Fruit fly (Drosophila melanogaster) whole organism, embryonic: ENCODE data around the gene foxo.
A peak's percentile ranks its signal among the peaks of the same experiment; 100 is the strongest.

Source experiments
- Atf6 ChIP-seq: fragments of 200-800 bp; sonication (Bioruptor generic); IDR thresholded peaks from 2 replicates; pipeline ENCODE4 v1.3.6; 2022; ENCODE audit warnings: missing biosample characterization, missing genetic modification characterization
- BEAF-32 ChIP-seq: fragments of 200-800 bp; sonication (Bioruptor generic); optimal IDR thresholded peaks from 3 replicates; lab custom pipeline; 2017; ENCODE audit warnings: missing biosample characterization, missing genetic modification characterization, mild to moderate bottlenecking, moderate library complexity, missing genetic modification reagents
- CG10209 ChIP-seq: fragments of 200-800 bp; sonication (Bioruptor generic); optimal IDR thresholded peaks from 3 replicates; lab custom pipeline; 2017; ENCODE audit warnings: missing biosample characterization, mild to moderate bottlenecking, missing genetic modification characterization, missing genetic modification reagents
- CG10565 ChIP-seq: fragments of 200-800 bp; sonication (Bioruptor generic); optimal IDR thresholded peaks from 3 replicates; lab custom pipeline; 2016; ENCODE audit warnings: missing biosample characterization, mild to moderate bottlenecking, missing genetic modification characterization
- CG11456 ChIP-seq: fragments of 200-800 bp; sonication (Bioruptor generic); IDR thresholded peaks from 3 replicates; pipeline ENCODE4 v1.3.6; 2022; ENCODE audit warnings: missing biosample characterization, missing genetic modification characterization
- CG13123 ChIP-seq: fragments of 200-800 bp; sonication (Bioruptor generic); optimal IDR thresholded peaks from 2 replicates; lab custom pipeline; 2016; ENCODE audit warnings: missing biosample characterization, missing genetic modification characterization
- CG13287 ChIP-seq: fragments of 200-800 bp; sonication (Bioruptor generic); IDR thresholded peaks from 2 replicates; pipeline ENCODE4 v1.3.6; 2022; ENCODE audit warnings: missing biosample characterization, missing genetic modification characterization; ENCODE audit not compliant: partially characterized antibody
- CG14441 ChIP-seq: fragments of 200-800 bp; sonication (Bioruptor generic); IDR thresholded peaks from 2 replicates; pipeline ENCODE4 v1.3.6; 2022; ENCODE audit warnings: missing biosample characterization, missing genetic modification characterization
- CG1602 ChIP-seq: fragments of 200-800 bp; sonication (Bioruptor generic); optimal IDR thresholded peaks from 3 replicates; lab custom pipeline; 2016; ENCODE audit warnings: missing biosample characterization, missing genetic modification characterization
- CG17802 ChIP-seq: fragments of 200-800 bp; sonication (Bioruptor generic); optimal IDR thresholded peaks from 2 replicates; lab custom pipeline; 2018; ENCODE audit warnings: missing biosample characterization, mild to moderate bottlenecking, missing genetic modification characterization, moderate library complexity
- CG18476 ChIP-seq: fragments of 200-800 bp; sonication (Bioruptor generic); optimal IDR thresholded peaks from 2 replicates; lab custom pipeline; 2016; ENCODE audit warnings: missing biosample characterization, mild to moderate bottlenecking, missing genetic modification characterization
- CG2712 ChIP-seq: fragments of 200-800 bp; optimal IDR thresholded peaks from 3 replicates; lab custom pipeline; 2019; ENCODE audit warnings: missing biosample characterization, mild to moderate bottlenecking, missing genetic modification characterization, moderate library complexity
- CG31365 ChIP-seq: fragments of 200-800 bp; sonication (Bioruptor generic); optimal IDR thresholded peaks from 2 replicates; lab custom pipeline; 2018; ENCODE audit warnings: missing biosample characterization, mild to moderate bottlenecking, missing genetic modification characterization
- CG4404 ChIP-seq: fragments of 200-800 bp; sonication (Bioruptor generic); IDR thresholded peaks from 2 replicates; pipeline ENCODE4 v1.3.6; 2022; ENCODE audit warnings: missing biosample characterization, missing genetic modification characterization
- CG6765 ChIP-seq: fragments of 200-800 bp; sonication (Bioruptor generic); optimal IDR thresholded peaks from 3 replicates; lab custom pipeline; 2017; ENCODE audit warnings: missing biosample characterization, mild to moderate bottlenecking, missing genetic modification characterization
- CG7556 ChIP-seq: fragments of 200-800 bp; sonication (Bioruptor generic); optimal IDR thresholded peaks from 2 replicates; lab custom pipeline; 2017; ENCODE audit warnings: missing biosample characterization, mild to moderate bottlenecking, missing genetic modification characterization
- CG7928 ChIP-seq: fragments of 200-800 bp; sonication (Bioruptor generic); optimal IDR thresholded peaks from 2 replicates; lab custom pipeline; 2017; ENCODE audit warnings: missing biosample characterization, mild to moderate bottlenecking, missing genetic modification characterization
- CG8765 ChIP-seq: fragments of 200-800 bp; sonication (Bioruptor generic); IDR thresholded peaks from 2 replicates; pipeline ENCODE4 v1.3.6; 2022; ENCODE audit warnings: missing biosample characterization, missing genetic modification characterization
- CG9609 ChIP-seq: fragments of 200-800 bp; sonication (Bioruptor generic); optimal IDR thresholded peaks from 3 replicates; lab custom pipeline; 2016; ENCODE audit warnings: missing biosample characterization, missing genetic modification characterization
- CrebB ChIP-seq: fragments of 200-800 bp; sonication (Bioruptor generic); optimal IDR thresholded peaks from 3 replicates; lab custom pipeline; 2018; ENCODE audit warnings: missing biosample characterization, mild to moderate bottlenecking, missing genetic modification characterization
- D19A ChIP-seq: fragments of 200-800 bp; optimal IDR thresholded peaks from 3 replicates; lab custom pipeline; 2019; ENCODE audit warnings: missing biosample characterization, mild to moderate bottlenecking, missing genetic modification characterization, moderate library complexity
- D19B ChIP-seq: fragments of 200-800 bp; sonication (Bioruptor generic); optimal IDR thresholded peaks from 2 replicates; lab custom pipeline; 2017; ENCODE audit warnings: missing biosample characterization, mild to moderate bottlenecking, missing genetic modification characterization
- Dad ChIP-seq: fragments of 200-800 bp; sonication (Bioruptor generic); optimal IDR thresholded peaks from 3 replicates; lab custom pipeline; 2016; ENCODE audit warnings: missing biosample characterization, missing genetic modification characterization
- Dip3 ChIP-seq: fragments of 200-800 bp; sonication (Bioruptor generic); optimal IDR thresholded peaks from 3 replicates; lab custom pipeline; 2016; ENCODE audit warnings: missing biosample characterization, missing genetic modification characterization
- Gsc ChIP-seq: fragments of 200-800 bp; sonication (Bioruptor generic); IDR thresholded peaks from 2 replicates; pipeline ENCODE4 v1.3.6; 2022; ENCODE audit warnings: missing biosample characterization, missing genetic modification characterization
- H2.0 ChIP-seq: fragments of 200-800 bp; sonication (Bioruptor generic); IDR thresholded peaks from 2 replicates; pipeline ENCODE4 v1.3.6; 2022; ENCODE audit warnings: missing biosample characterization, missing genetic modification characterization
- Hsf ChIP-seq: fragments of 200-800 bp; sonication (Bioruptor generic); optimal IDR thresholded peaks from 3 replicates; lab custom pipeline; 2016; ENCODE audit warnings: missing biosample characterization, missing genetic modification characterization
- Meics ChIP-seq: fragments of 200-800 bp; sonication (Bioruptor generic); optimal IDR thresholded peaks from 2 replicates; lab custom pipeline; 2017; ENCODE audit warnings: missing biosample characterization, mild to moderate bottlenecking, missing genetic modification characterization
- Mes4 ChIP-seq: fragments of 200-800 bp; sonication (Bioruptor generic); optimal IDR thresholded peaks from 2 replicates; lab custom pipeline; 2016; ENCODE audit warnings: missing biosample characterization, missing genetic modification characterization
- Pdp1 ChIP-seq, 2 experiments: fragments of 200-800 bp; sonication (Bioruptor generic); optimal IDR thresholded peaks; 3 replicates each; lab custom pipeline; 2016; ENCODE audit warnings: missing biosample characterization in 2 of 2, missing genetic modification characterization in 2 of 2, mild to moderate bottlenecking in 1 of 2, moderate library complexity in 1 of 2
- Sox100B ChIP-seq: fragments of 200-800 bp; sonication (Bioruptor generic); optimal IDR thresholded peaks from 3 replicates; lab custom pipeline; 2018; ENCODE audit warnings: missing biosample characterization, mild to moderate bottlenecking, missing genetic modification characterization
- Sry-β ChIP-seq: fragments of 200-800 bp; sonication (Bioruptor generic); optimal IDR thresholded peaks from 2 replicates; lab custom pipeline; 2018; ENCODE audit warnings: missing biosample characterization, mild to moderate bottlenecking, missing genetic modification characterization, moderate library complexity
- Trl ChIP-seq, 3 experiments: fragments of >200 bp in 2 of 3; fragments of 200-800 bp in 1 of 3; sonication (Bioruptor generic) in 1 of 3; optimal IDR thresholded peaks; 2 replicates in 1 of 3; 3 replicates in 2 of 3; lab custom pipeline; 2016 to 2017; ENCODE audit warnings: missing biosample characterization in 1 of 3, missing genetic modification characterization in 1 of 3
- Vsx1 ChIP-seq: fragments of 200-800 bp; sonication (Bioruptor generic); optimal IDR thresholded peaks from 2 replicates; lab custom pipeline; 2017; ENCODE audit warnings: missing biosample characterization, mild to moderate bottlenecking, missing genetic modification characterization, missing genetic modification reagents
- dmrt11E ChIP-seq: fragments of 200-800 bp; sonication (Bioruptor generic); optimal IDR thresholded peaks from 3 replicates; lab custom pipeline; 2018; ENCODE audit warnings: missing biosample characterization, mild to moderate bottlenecking, missing genetic modification characterization, moderate library complexity
- en ChIP-seq: fragments of 200-800 bp; sonication (Bioruptor generic); optimal IDR thresholded peaks from 2 replicates; lab custom pipeline; 2016; ENCODE audit warnings: missing biosample characterization, missing genetic modification characterization
- hkb ChIP-seq, 2 experiments: fragments of 200-800 bp in 1 of 2; fragments of >200 bp in 1 of 2; sonication (Bioruptor generic) in 1 of 2; IDR thresholded peaks in 1 of 2; optimal IDR thresholded peaks in 1 of 2; 2 replicates each; pipeline versions ENCODE4 v1.3.6 to Lab custom; 2017 to 2022; ENCODE audit warnings: missing biosample characterization in 1 of 2, missing genetic modification characterization in 1 of 2
- klu ChIP-seq: fragments of 200-800 bp; sonication (Bioruptor generic); IDR thresholded peaks from 2 replicates; pipeline ENCODE4 v1.3.6; 2022; ENCODE audit warnings: missing biosample characterization, missing genetic modification characterization
- knrl ChIP-seq: fragments of 200-800 bp; sonication (Bioruptor generic); IDR thresholded peaks from 3 replicates; pipeline ENCODE4 v1.3.6; 2022; ENCODE audit warnings: missing biosample characterization, missing genetic modification characterization; ENCODE audit not compliant: partially characterized antibody
- luna ChIP-seq: fragments of 200-800 bp; sonication (Bioruptor generic); optimal IDR thresholded peaks from 2 replicates; lab custom pipeline; 2016; ENCODE audit warnings: missing biosample characterization, missing genetic modification characterization
- nerfin-1 ChIP-seq: fragments of 200-800 bp; sonication (Bioruptor generic); optimal IDR thresholded peaks from 3 replicates; lab custom pipeline; 2019; ENCODE audit warnings: missing biosample characterization, mild to moderate bottlenecking, missing genetic modification characterization, moderate library complexity
- pb ChIP-seq: fragments of 200-800 bp; sonication (Bioruptor generic); optimal IDR thresholded peaks from 3 replicates; lab custom pipeline; 2016; ENCODE audit warnings: missing biosample characterization, missing genetic modification characterization
- peb ChIP-seq: fragments of 200-800 bp; sonication (Bioruptor generic); IDR thresholded peaks from 2 replicates; pipeline ENCODE4 v1.3.6; 2022; ENCODE audit warnings: missing biosample characterization, missing genetic modification characterization
- phol ChIP-seq: fragments of 200-800 bp; sonication (Bioruptor generic); optimal IDR thresholded peaks from 3 replicates; lab custom pipeline; 2018; ENCODE audit warnings: missing biosample characterization, mild to moderate bottlenecking, missing genetic modification characterization, moderate library complexity
- pnt ChIP-seq: fragments of 200-800 bp; sonication (Bioruptor generic); optimal IDR thresholded peaks from 3 replicates; lab custom pipeline; 2016; ENCODE audit warnings: missing biosample characterization, missing genetic modification characterization
- sens-2 ChIP-seq: fragments of 200-800 bp; sonication (Bioruptor generic); IDR thresholded peaks from 2 replicates; pipeline ENCODE4 v1.3.6; 2022; ENCODE audit warnings: missing biosample characterization, missing genetic modification characterization
- sqz ChIP-seq: fragments of 200-800 bp; sonication (Bioruptor generic); optimal IDR thresholded peaks from 3 replicates; lab custom pipeline; 2018; ENCODE audit warnings: missing biosample characterization, mild to moderate bottlenecking, missing genetic modification characterization
- tap ChIP-seq: fragments of 200-800 bp; optimal IDR thresholded peaks from 3 replicates; lab custom pipeline; 2019; ENCODE audit warnings: missing biosample characterization, mild to moderate bottlenecking, missing genetic modification characterization, moderate library complexity
- twi ChIP-seq: fragments of 200-800 bp; optimal IDR thresholded peaks from 2 replicates; lab custom pipeline; 2019; ENCODE audit warnings: missing biosample characterization, mild to moderate bottlenecking, missing genetic modification characterization, moderate library complexity
- zf30C ChIP-seq: fragments of 200-800 bp; sonication (Bioruptor generic); optimal IDR thresholded peaks from 3 replicates; lab custom pipeline; 2018; ENCODE audit warnings: missing biosample characterization, mild to moderate bottlenecking, missing genetic modification characterization

Gene foxo

DNA sequence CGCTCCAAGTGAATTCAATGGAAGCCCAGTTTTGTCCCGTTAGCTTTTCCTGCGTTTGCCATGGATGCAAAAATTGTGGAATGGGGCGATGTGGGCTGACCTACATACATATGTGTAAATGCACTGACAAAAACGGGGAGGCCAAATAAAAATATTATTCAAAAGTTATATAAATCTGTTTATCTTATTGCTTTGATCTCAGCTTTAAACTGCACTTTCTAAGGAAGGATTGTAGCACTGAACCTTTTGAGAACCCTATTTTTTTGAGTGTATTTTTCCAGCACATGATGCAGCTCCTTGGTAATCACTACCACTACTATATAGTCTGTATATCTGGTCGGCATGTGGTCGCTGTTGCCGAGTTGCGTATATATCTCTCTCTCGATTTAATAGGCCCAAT lies 20.3 kb downstream of the foxo start (continued):
- TF ChIP-seq Mes4 (no peak), CG4404 (GFP tag; lab: Robert Waterston, UW) (no peak), Vsx1 (GFP tag; lab: Kevin White, UChicago) (no peak), en (GFP tag; lab: Kevin White, UChicago) (no peak), CG13287 (GFP tag; lab: Robert Waterston, UW) (no peak), CG6765 (GFP tag; lab: Kevin White, UChicago) (no peak), dmrt11E (no peak), zf30C (GFP tag; lab: Kevin White, UChicago) (no peak), luna (GFP tag; lab: Kevin White, UChicago) (no peak), Gsc (GFP tag; lab: Robert Waterston, UW) (no peak), CG7928 (GFP tag; lab: Kevin White, UChicago) (no peak), CG14441 (peak; percentile 68), CG31365 (tag; lab: Kevin White, UChicago) (no peak), twi (tag; lab: Kevin White, UChicago) (no peak), sens-2 (GFP tag; lab: Robert Waterston, UW) (no peak), Meics (GFP tag; lab: Kevin White, UChicago) (peak; percentile 34), CG2712 (tag; lab: Kevin White, UChicago) (no peak), Pdp1 (GFP tag; optimal IDR thresholded peaks at IDR 0.05; lab: Kevin White, UChicago) (peak in 1 of 2 experiments; percentile 33), D19A (tag; lab: Kevin White, UChicago) (peak; percentile 28), pb (GFP tag; lab: Kevin White, UChicago) (no peak), CG9609 (GFP tag; lab: Kevin White, UChicago) (no peak), nerfin-1 (no peak), knrl (GFP tag; lab: Robert Waterston, UW) (no peak), Dad (GFP tag; lab: Kevin White, UChicago) (peak; percentile 17), Hsf (GFP tag; lab: Kevin White, UChicago) (no peak), CG7556 (GFP tag; lab: Kevin White, UChicago) (no peak), CG1602 (GFP tag; lab: Kevin White, UChicago) (no peak), phol (peak; percentile 45), Trl (optimal IDR thresholded peaks at IDR 0.05; lab: Kevin White, UChicago) (no peak), Trl (GFP tag; optimal IDR thresholded peaks at IDR 0.05; lab: Kevin White, UChicago) (no peak), Atf6 (GFP tag; lab: Robert Waterston, UW) (peak; percentile 61), BEAF-32 (GFP tag; lab: Kevin White, UChicago) (no peak), CrebB (tag; lab: Kevin White, UChicago) (no peak), CG11456 (GFP tag; lab: Robert Waterston, UW) (peak; percentile 56; the same call in 1 of the 3 replicates), Dip3 (no peak), tap (peak; percentile 52), CG8765 (no peak), CG17802 (tag; lab: Kevin White, UChicago) (no peak), Sry-β (GFP tag; lab: Kevin White, UChicago) (no peak), D19B (no peak), Sox100B (peak; percentile 35), CG10565 (GFP tag; lab: Kevin White, UChicago) (no peak), H2.0 (peak; percentile 44; the same call in 1 of the 2 replicates), pnt (GFP tag; lab: Kevin White, UChicago) (no peak), CG18476 (no peak), CG13123 (GFP tag; lab: Kevin White, UChicago) (no peak), CG10209 (GFP tag; lab: Kevin White, UChicago) (peak; percentile 9), hkb (optimal IDR thresholded peaks at IDR 0.05; lab: Kevin White, UChicago) (no peak), hkb (GFP tag; IDR thresholded peaks at IDR 0.05; lab: Robert Waterston, UW) (peak; percentile 79), klu (no peak), sqz (GFP tag; lab: Kevin White, UChicago) (no peak), peb (GFP tag; lab: Robert Waterston, UW) (no peak; the same call in 1 of the 2 replicates)
